Worm (Caenorhabditis elegans): ENCODE results near the gene nhr-141.
A peak's percentile ranks its signal among the peaks of the same experiment; 100 is the strongest.

Gene nhr-141

ce11 chrV:7446965-7447364 is 2.5 kb downstream of the nhr-141 start, which contains the start of gene F25E5.5:
Gene F25E5.5 (plus strand): TSS chrV:7447265.
- TF ChIP-seq med-1 (GFP tag; optimal IDR thresholded peaks at IDR 0.05; ENCODE audit: insufficient read depth) = no peak
- TF ChIP-seq klf-2 (GFP tag; conservative IDR thresholded peaks at IDR 0.05) = no peak
- TF ChIP-seq cog-1 (tag; optimal IDR thresholded peaks at IDR 0.05) = no peak
- TF ChIP-seq ztf-29 (GFP tag; IDR thresholded peaks at IDR 0.05) = no peak
- no peak for TF ChIP-seq flt-1 (GFP tag; IDR thresholded peaks at IDR 0.05)
- no peak for TF ChIP-seq ztf-23 (GFP tag; IDR thresholded peaks at IDR 0.05)
- no peak for TF ChIP-seq tab-1 (GFP tag; IDR thresholded peaks at IDR 0.05)

- TF ChIP-seq ztf-29 (GFP tag; IDR thresholded peaks at IDR 0.05) = no peak
- no peak for TF ChIP-seq ref-1 (GFP tag; conservative IDR thresholded peaks at IDR 0.05)
- TF ChIP-seq ztf-23 (GFP tag; IDR thresholded peaks at IDR 0.05) = no peak
- no peak for TF ChIP-seq tab-1 (GFP tag; IDR thresholded peaks at IDR 0.05)
- TF ChIP-seq flt-1 (GFP tag; IDR thresholded peaks at IDR 0.05) = no peak
- no peak for TF ChIP-seq klf-2 (GFP tag; conservative IDR thresholded peaks at IDR 0.05)
- no peak for TF ChIP-seq med-1 (GFP tag; optimal IDR thresholded peaks at IDR 0.05; ENCODE audit: insufficient read depth)
- TF ChIP-seq cog-1 (tag; optimal IDR thresholded peaks at IDR 0.05) = no peak
- TF ChIP-seq T22C8.4 (GFP tag; IDR thresholded peaks at IDR 0.05) = no peak
Observed at ce11 chrV:7449303-7449827, 4.9 kb downstream of the nhr-141 start, which contains the start of gene try-12. Gene try-12 (plus strand): TSS chrV:7449353.

DNA sequence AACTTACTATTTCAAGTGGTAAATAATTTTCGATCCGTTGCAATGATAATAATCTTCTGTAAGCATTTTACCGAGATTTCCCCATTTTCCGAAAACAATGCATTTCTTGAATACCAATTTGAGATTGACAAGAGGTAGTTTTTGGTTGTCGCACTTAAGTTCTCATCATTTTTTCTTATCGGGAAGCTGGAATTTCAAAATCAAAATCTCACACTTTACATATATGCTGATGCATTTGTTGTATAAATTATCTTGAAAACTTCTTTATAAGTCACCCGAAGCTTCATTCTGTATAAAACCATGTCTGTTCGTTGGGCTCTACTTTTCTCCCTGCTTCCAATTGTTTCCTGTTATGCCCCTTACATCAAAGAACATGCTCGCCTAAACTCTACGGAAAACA is 7.0 kb downstream of the nhr-141 start, which contains the start of gene try-11:
Gene try-11, plus strand, starts transcription at position 301 of the 400 bp plus-strand sequence.
- TF ChIP-seq ztf-29 (GFP tag; IDR thresholded peaks at IDR 0.05) = no peak
- no peak for TF ChIP-seq flt-1 (GFP tag; IDR thresholded peaks at IDR 0.05)

- TF ChIP-seq tab-1 (GFP tag; IDR thresholded peaks at IDR 0.05) (no peak), T22C8.4 (GFP tag; IDR thresholded peaks at IDR 0.05) (no peak), ztf-29 (GFP tag; IDR thresholded peaks at IDR 0.05) (no peak), ref-1 (GFP tag; conservative IDR thresholded peaks at IDR 0.05) (no peak), ztf-23 (GFP tag; IDR thresholded peaks at IDR 0.05) (no peak), klf-2 (GFP tag; conservative IDR thresholded peaks at IDR 0.05) (no peak), cog-1 (tag; optimal IDR thresholded peaks at IDR 0.05) (no peak), flt-1 (GFP tag; IDR thresholded peaks at IDR 0.05) (no peak)
Observed at ce11 chrV:7454236-7454635, 9.8 kb downstream of the nhr-141 start, which contains the start of gene try-8. Gene try-8 (minus strand): TSS chrV:7454336.

DNA sequence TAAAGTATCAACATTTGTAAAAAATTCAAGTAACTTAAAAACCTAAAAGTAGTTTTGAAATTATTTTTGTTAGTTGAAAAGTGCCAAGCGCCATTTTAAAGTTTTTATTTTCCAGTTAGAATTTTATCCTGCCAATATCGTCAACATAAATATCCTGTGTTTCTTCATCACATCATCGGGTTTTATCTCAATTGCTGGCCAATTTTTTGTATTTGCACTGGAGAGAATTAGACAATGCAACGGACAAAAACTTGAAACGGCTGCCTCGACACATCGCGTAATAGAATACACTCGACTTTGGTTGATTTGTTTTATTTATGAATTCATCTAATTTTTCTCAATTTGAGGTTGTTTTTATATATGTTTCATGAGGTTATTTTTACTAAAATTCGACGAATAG is 10.5 kb downstream of the nhr-141 start, which contains the start of gene F25E5.2:
Gene F25E5.2, plus strand, starts transcription at position 301 of the 400 bp plus-strand sequence.
- no peak for TF ChIP-seq cog-1 (tag; optimal IDR thresholded peaks at IDR 0.05)
- TF ChIP-seq tab-1 (GFP tag; IDR thresholded peaks at IDR 0.05) = no peak
- TF ChIP-seq ref-1 (GFP tag; conservative IDR thresholded peaks at IDR 0.05) = no peak
- TF ChIP-seq med-1 (GFP tag; optimal IDR thresholded peaks at IDR 0.05; ENCODE audit: insufficient read depth) = no peak
- no peak for TF ChIP-seq ztf-23 (GFP tag; IDR thresholded peaks at IDR 0.05)
- no peak for TF ChIP-seq T22C8.4 (GFP tag; IDR thresholded peaks at IDR 0.05)
- TF ChIP-seq flt-1 (GFP tag; IDR thresholded peaks at IDR 0.05) = no peak
- TF ChIP-seq klf-2 (GFP tag; conservative IDR thresholded peaks at IDR 0.05) = no peak
- no peak for TF ChIP-seq ztf-29 (GFP tag; IDR thresholded peaks at IDR 0.05)

ce11 chrV:7460898-7461297 is 16.4 kb downstream of the nhr-141 start, which contains the start of gene srh-92:
Gene srh-92 (minus strand): TSS chrV:7460998.
- TF ChIP-seq ztf-29 (GFP tag; IDR thresholded peaks at IDR 0.05) = no peak
- TF ChIP-seq med-1 (GFP tag; optimal IDR thresholded peaks at IDR 0.05; ENCODE audit: insufficient read depth) = no peak
- TF ChIP-seq tab-1 (GFP tag; IDR thresholded peaks at IDR 0.05) = no peak
- TF ChIP-seq ztf-23 (GFP tag; IDR thresholded peaks at IDR 0.05) = no peak
- no peak for TF ChIP-seq flt-1 (GFP tag; IDR thresholded peaks at IDR 0.05)
- TF ChIP-seq cog-1 (tag; optimal IDR thresholded peaks at IDR 0.05) = no peak
- no peak for TF ChIP-seq T22C8.4 (GFP tag; IDR thresholded peaks at IDR 0.05)
- TF ChIP-seq klf-2 (GFP tag; conservative IDR thresholded peaks at IDR 0.05) = no peak
- no peak for TF ChIP-seq ref-1 (GFP tag; conservative IDR thresholded peaks at IDR 0.05)

ce11 chrV:7464696-7465095 is 20.2 kb downstream of the nhr-141 start, which contains the start of gene srh-89:
Gene srh-89 (minus strand): TSS chrV:7464796.
- TF ChIP-seq med-1 (GFP tag; optimal IDR thresholded peaks at IDR 0.05; ENCODE audit: insufficient read depth) (no peak), flt-1 (GFP tag; IDR thresholded peaks at IDR 0.05) (no peak), T22C8.4 (GFP tag; IDR thresholded peaks at IDR 0.05) (no peak), ref-1 (GFP tag; conservative IDR thresholded peaks at IDR 0.05) (no peak), ztf-23 (GFP tag; IDR thresholded peaks at IDR 0.05) (no peak), ztf-29 (GFP tag; IDR thresholded peaks at IDR 0.05) (no peak), cog-1 (tag; optimal IDR thresholded peaks at IDR 0.05) (no peak), klf-2 (GFP tag; conservative IDR thresholded peaks at IDR 0.05) (no peak)

ce11 chrV:7465509-7465908 is 21.0 kb downstream of the nhr-141 start, which contains the start of gene F25E5.1:
Gene F25E5.1 (plus strand): TSS chrV:7465884.
- TF ChIP-seq klf-2 (GFP tag; conservative IDR thresholded peaks at IDR 0.05) (no peak), cog-1 (tag; optimal IDR thresholded peaks at IDR 0.05) (peak; percentile 27), flt-1 (GFP tag; IDR thresholded peaks at IDR 0.05) (no peak), med-1 (GFP tag; optimal IDR thresholded peaks at IDR 0.05; ENCODE audit: insufficient read depth) (no peak), ztf-23 (GFP tag; IDR thresholded peaks at IDR 0.05) (0 out of 2 replicates have a peak, but pooled peaks have one; percentile 57)

DNA sequence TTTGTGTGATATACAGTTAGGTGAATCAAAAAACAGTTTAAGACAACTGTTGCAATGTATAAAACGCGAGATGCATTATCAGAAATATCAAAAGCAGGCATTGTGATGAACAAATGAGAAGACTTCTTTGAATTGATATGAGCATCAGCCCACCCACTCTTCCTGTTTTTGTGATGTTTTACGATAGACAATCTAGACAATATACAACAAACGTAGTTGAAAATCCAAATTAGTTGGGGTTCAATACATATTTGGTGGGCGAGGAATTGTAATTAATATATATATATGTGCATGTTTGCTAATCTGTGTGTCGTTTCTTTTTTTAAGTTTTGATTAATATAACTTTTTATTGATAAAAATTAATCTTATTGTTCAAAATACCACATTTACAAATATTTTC is 28.4 kb downstream of the nhr-141 start, which contains the start of gene str-28:
Gene str-28, minus strand, starts transcription at position 101 of the 400 bp plus-strand sequence.
- TF ChIP-seq tab-1 (GFP tag; IDR thresholded peaks at IDR 0.05) = no peak
- TF ChIP-seq ztf-23 (GFP tag; IDR thresholded peaks at IDR 0.05) = no peak
- TF ChIP-seq klf-2 (GFP tag; conservative IDR thresholded peaks at IDR 0.05) = no peak
- TF ChIP-seq T22C8.4 (GFP tag; IDR thresholded peaks at IDR 0.05) = no peak

ce11 chrV:7476766-7477165 is 32.3 kb downstream of the nhr-141 start, which contains the start of gene srh-125:
Gene srh-125 (minus strand): TSS chrV:7476866.
- TF ChIP-seq ztf-29 (GFP tag; IDR thresholded peaks at IDR 0.05) (no peak), cog-1 (tag; optimal IDR thresholded peaks at IDR 0.05) (no peak), ref-1 (GFP tag; conservative IDR thresholded peaks at IDR 0.05) (no peak), flt-1 (GFP tag; IDR thresholded peaks at IDR 0.05) (no peak), T22C8.4 (GFP tag; IDR thresholded peaks at IDR 0.05) (no peak), med-1 (GFP tag; optimal IDR thresholded peaks at IDR 0.05; ENCODE audit: insufficient read depth) (no peak), ztf-23 (GFP tag; IDR thresholded peaks at IDR 0.05) (no peak), tab-1 (GFP tag; IDR thresholded peaks at IDR 0.05) (no peak), klf-2 (GFP tag; conservative IDR thresholded peaks at IDR 0.05) (no peak)
